Worm (Caenorhabditis elegans) whole organism, early embryonic: ENCODE results near the gene gtr-1.

ENCODE experiments used
- F13C5.2 ChIP-seq: sonication (generic microtip); optimal IDR thresholded peaks from 2 replicates; lab custom pipeline; 2017; ENCODE audit warnings: mild to moderate bottlenecking, missing genetic modification characterization, inconsistent platforms, missing compliant biosample characterization
- aly-1 ChIP-seq: sonication (generic microtip); optimal IDR thresholded peaks from 2 replicates; lab custom pipeline; 2016; ENCODE audit warnings: missing genetic modification characterization, missing compliant biosample characterization
- ama-1 ChIP-seq: fragments of 150-350 bp; optimal IDR thresholded peaks from 2 replicates; lab custom pipeline; 2014
- ets-7 ChIP-seq: sonication (generic microtip); optimal IDR thresholded peaks from 2 replicates; lab custom pipeline; 2016; ENCODE audit warnings: missing genotype, missing genetic modification characterization, missing compliant biosample characterization
- flt-1 ChIP-seq: fragments of 200-800 bp; sonication (Bioruptor generic); IDR thresholded peaks from 2 replicates; pipeline ENCODE4 v1.3.6; 2022; ENCODE audit warnings: missing genetic modification characterization, missing compliant biosample characterization
- hmbx-1 ChIP-seq: sonication (generic microtip); optimal IDR thresholded peaks from 2 replicates; lab custom pipeline; 2016; ENCODE audit warnings: mild to moderate bottlenecking, missing genetic modification characterization, missing compliant biosample characterization
- hnd-1 ChIP-seq: sonication (generic microtip); optimal IDR thresholded peaks from 2 replicates; lab custom pipeline; 2016; ENCODE audit warnings: missing genetic modification characterization, missing compliant biosample characterization
- pes-1 ChIP-seq: fragments of 200-800 bp; sonication (Bioruptor generic); IDR thresholded peaks from 2 replicates; pipeline ENCODE4 v1.3.6; 2022; ENCODE audit warnings: missing genetic modification reagents, missing genetic modification characterization, missing compliant biosample characterization
- scrt-1 ChIP-seq: fragments of 200-800 bp; sonication (Bioruptor generic); IDR thresholded peaks from 2 replicates; pipeline ENCODE4 v1.3.6; 2022; ENCODE audit warnings: missing genetic modification characterization, missing compliant biosample characterization
- sea-1 ChIP-seq: fragments of 200-800 bp; sonication (Bioruptor generic); conservative IDR thresholded peaks from 2 replicates; pipeline ENCODE4 v1.3.6; 2022; ENCODE audit warnings: missing genetic modification characterization, missing compliant biosample characterization

DNA sequence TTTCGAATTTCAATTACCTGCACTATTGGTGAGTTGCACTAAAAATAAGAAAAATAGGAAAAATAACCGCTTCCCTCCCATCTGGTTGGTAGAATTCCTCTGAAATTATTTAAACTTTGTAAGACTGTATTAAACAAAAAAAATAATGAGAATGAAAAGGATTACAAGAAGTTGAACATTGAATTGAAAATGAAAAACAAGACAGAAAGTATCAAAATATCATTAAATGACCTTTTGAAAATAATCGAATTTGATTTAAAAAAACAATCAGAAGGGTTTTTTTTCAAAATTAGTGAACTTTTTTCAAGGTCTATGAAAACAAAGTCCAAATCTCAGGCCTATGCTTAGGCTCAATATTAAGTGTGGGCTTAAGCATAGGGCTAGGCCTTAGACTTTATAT is 48.8 kb downstream of the gtr-1 start, which contains the start of gene igcm-1:
- no peak for TF ChIP-seq ama-1 (lab: Kevin White, UChicago)
- TF ChIP-seq ets-7 (tag; lab: Kevin White, UChicago): no peak
- no peak for TF ChIP-seq flt-1 (GFP tag; lab: Robert Waterston, UW)
- no peak for TF ChIP-seq scrt-1 (GFP tag; lab: Robert Waterston, UW)
- TF ChIP-seq aly-1 (tag; lab: Kevin White, UChicago): no peak
- no peak for TF ChIP-seq hmbx-1 (tag; lab: Kevin White, UChicago)
- no peak for TF ChIP-seq sea-1 (GFP tag; lab: Robert Waterston, UW)
- TF ChIP-seq F13C5.2 (tag; lab: Kevin White, UChicago): no peak
- no peak for TF ChIP-seq hnd-1 (tag; lab: Kevin White, UChicago)
- no peak for TF ChIP-seq pes-1 (GFP tag; lab: Robert Waterston, UW)
